Worm (Caenorhabditis elegans) whole organism, L4 larva: ENCODE measurements around the gene dhs-7.

Experiments used
- D1046.2 ChIP-seq: fragments of 200-800 bp; sonication (Bioruptor generic); IDR thresholded peaks from 2 replicates; pipeline ENCODE4 v1.3.6; 2022; ENCODE audit warnings: missing genetic modification characterization, missing compliant biosample characterization
- F10B5.3 ChIP-seq: sonication (generic microtip); optimal IDR thresholded peaks from 2 replicates; lab custom pipeline; 2016; ENCODE audit warnings: mild to moderate bottlenecking, missing genetic modification characterization, missing compliant biosample characterization
- F37D6.2 ChIP-seq: sonication (generic microtip); optimal IDR thresholded peaks from 2 replicates; lab custom pipeline; 2016; ENCODE audit warnings: mild to moderate bottlenecking, missing genetic modification characterization, missing compliant biosample characterization
- F44E2.7 ChIP-seq: fragments of 200-800 bp; sonication (Bioruptor generic); IDR thresholded peaks from 2 replicates; pipeline ENCODE4 v2.1.2; 2022; ENCODE audit warnings: missing genetic modification characterization, missing compliant biosample characterization
- R02D3.7 ChIP-seq: fragments of 150-350 bp; sonication (generic microtip); optimal IDR thresholded peaks from 3 replicates; lab custom pipeline; 2014; ENCODE audit warnings: missing biosample characterization, missing genetic modification characterization
- T26A8.4 ChIP-seq: fragments of 200-800 bp; sonication (Bioruptor generic); IDR thresholded peaks from 2 replicates; pipeline ENCODE4 v1.3.6; 2022; ENCODE audit warnings: missing genetic modification characterization, missing compliant biosample characterization
- Y105C5A.15 ChIP-seq: fragments of 200-800 bp; sonication (Bioruptor generic); IDR thresholded peaks from 2 replicates; pipeline ENCODE4 v1.3.6; 2022; ENCODE audit warnings: missing genetic modification characterization, missing compliant biosample characterization
- Y5F2A.4 ChIP-seq: fragments of 200-800 bp; sonication (Bioruptor generic); optimal IDR thresholded peaks from 2 replicates; lab custom pipeline; 2018; ENCODE audit warnings: mild to moderate bottlenecking, missing genetic modification characterization, missing compliant biosample characterization
- Y75B8A.6 ChIP-seq: fragments of 200-800 bp; sonication (Bioruptor generic); IDR thresholded peaks from 2 replicates; pipeline ENCODE4 v1.3.6; 2022; ENCODE audit warnings: missing genetic modification reagents, missing genetic modification characterization, missing compliant biosample characterization
- aly-2 ChIP-seq: sonication (generic microtip); optimal IDR thresholded peaks from 2 replicates; lab custom pipeline; 2018; ENCODE audit warnings: missing biosample characterization, missing genetic modification characterization
- arid-1 ChIP-seq: fragments of 200-800 bp; sonication (Bioruptor generic); conservative IDR thresholded peaks from 2 replicates; pipeline ENCODE4 v1.3.6; 2022; ENCODE audit warnings: missing genetic modification reagents, missing genetic modification characterization, missing compliant biosample characterization
- attf-4 ChIP-seq: sonication (generic microtip); optimal IDR thresholded peaks from 3 replicates; lab custom pipeline; 2017; ENCODE audit warnings: missing biosample characterization, missing genetic modification characterization
- ceh-28 ChIP-seq: fragments of 150-350 bp; optimal IDR thresholded peaks from 2 replicates; lab custom pipeline; 2014; ENCODE audit warnings: missing biosample characterization, missing genetic modification reagents, missing genetic modification characterization
- ceh-32 ChIP-seq: sonication (generic microtip); optimal IDR thresholded peaks from 2 replicates; lab custom pipeline; 2016; ENCODE audit warnings: mild to moderate bottlenecking, missing genetic modification characterization, missing compliant biosample characterization; ENCODE audit not compliant: poor library complexity
- ceh-82 ChIP-seq: sonication (generic microtip); optimal IDR thresholded peaks from 2 replicates; lab custom pipeline; 2017; ENCODE audit warnings: missing biosample characterization, missing genetic modification characterization
- daf-16 ChIP-seq, 3 experiments: sonication (generic microtip); optimal IDR thresholded peaks; 2 replicates each; lab custom pipeline; 2016 to 2017; ENCODE audit warnings: missing genetic modification characterization in 3 of 3, missing genetic modification reagents in 3 of 3, mild to moderate bottlenecking in 2 of 3, missing compliant biosample characterization in 2 of 3, missing biosample characterization in 1 of 3, moderate library complexity in 1 of 3
- daf-19 ChIP-seq: fragments of 200-800 bp; sonication (Bioruptor generic); conservative IDR thresholded peaks from 2 replicates; pipeline ENCODE4 v1.3.6; 2022; ENCODE audit warnings: missing genetic modification characterization, missing compliant biosample characterization
- daf-8 ChIP-seq: fragments of 200-800 bp; sonication (Bioruptor generic); IDR thresholded peaks from 2 replicates; pipeline ENCODE4 v1.3.6; 2022; ENCODE audit warnings: missing genetic modification characterization, missing compliant biosample characterization
- dmd-8 ChIP-seq: fragments of 200-800 bp; sonication (Bioruptor generic); IDR thresholded peaks from 2 replicates; pipeline ENCODE4 v1.3.6; 2022; ENCODE audit warnings: missing genetic modification characterization, missing compliant biosample characterization
- dmd-9 ChIP-seq: fragments of 200-800 bp; sonication (Bioruptor generic); IDR thresholded peaks from 2 replicates; pipeline ENCODE4 v1.3.6; 2022; ENCODE audit warnings: missing genetic modification reagents, missing genetic modification characterization, missing compliant biosample characterization
- dpl-1 ChIP-seq: fragments of 150-350 bp; optimal IDR thresholded peaks from 2 replicates; lab custom pipeline; 2014; ENCODE audit warnings: missing biosample characterization, missing genetic modification reagents, missing genetic modification characterization
- dve-1 ChIP-seq: sonication (generic microtip); optimal IDR thresholded peaks from 2 replicates; lab custom pipeline; 2017; ENCODE audit warnings: antibody characterized with exemption, mild to moderate bottlenecking, missing genetic modification characterization, missing compliant biosample characterization; ENCODE audit not compliant: insufficient read depth
- egl-27 ChIP-seq: sonication (generic microtip); optimal IDR thresholded peaks from 3 replicates; lab custom pipeline; 2017; ENCODE audit warnings: missing biosample characterization, missing genetic modification reagents, missing genetic modification characterization
- egl-43 ChIP-seq: fragments of 200-800 bp; sonication (Bioruptor generic); IDR thresholded peaks from 2 replicates; pipeline ENCODE4 v1.3.6; 2022; ENCODE audit warnings: missing genetic modification reagents, missing genetic modification characterization, missing compliant biosample characterization
- fos-1 ChIP-seq: fragments of 150-350 bp; optimal IDR thresholded peaks from 2 replicates; lab custom pipeline; 2014; ENCODE audit warnings: missing biosample characterization, missing genetic modification characterization
- gei-8 ChIP-seq: fragments of 200-800 bp; sonication (Bioruptor generic); optimal IDR thresholded peaks from 2 replicates; lab custom pipeline; 2018; ENCODE audit warnings: mild to moderate bottlenecking, missing genetic modification characterization, missing compliant biosample characterization
- hlh-30 ChIP-seq: sonication (generic microtip); optimal IDR thresholded peaks from 2 replicates; lab custom pipeline; 2017; ENCODE audit warnings: antibody characterized with exemption, mild to moderate bottlenecking, missing genetic modification characterization, missing compliant biosample characterization; ENCODE audit not compliant: insufficient read depth
- lin-13 ChIP-seq: fragments of 150-350 bp; optimal IDR thresholded peaks from 2 replicates; lab custom pipeline; 2014; ENCODE audit warnings: missing biosample characterization, missing genetic modification reagents, missing genetic modification characterization
- lin-15B ChIP-seq: fragments of 150-350 bp; sonication (generic microtip); optimal IDR thresholded peaks from 3 replicates; lab custom pipeline; 2014; ENCODE audit warnings: missing biosample characterization, missing genetic modification characterization
- lin-38 ChIP-seq: fragments of 200-800 bp; sonication (Bioruptor generic); IDR thresholded peaks from 2 replicates; pipeline ENCODE4 v1.3.6; 2022; ENCODE audit warnings: missing genetic modification reagents, missing genetic modification characterization, missing compliant biosample characterization
- lir-3 ChIP-seq: sonication (generic microtip); optimal IDR thresholded peaks from 2 replicates; lab custom pipeline; 2016; ENCODE audit warnings: mild to moderate bottlenecking, missing genetic modification characterization, missing compliant biosample characterization
- mxl-2 ChIP-seq: fragments of 200-800 bp; sonication (Bioruptor generic); conservative IDR thresholded peaks from 2 replicates; pipeline ENCODE4 v1.3.6; 2022; ENCODE audit warnings: missing genetic modification reagents, missing genetic modification characterization, missing compliant biosample characterization
- nhr-10 ChIP-seq: fragments of 150-350 bp; optimal IDR thresholded peaks from 2 replicates; lab custom pipeline; 2014; ENCODE audit warnings: missing biosample characterization, missing genetic modification characterization
- nhr-11 ChIP-seq: fragments of 150-350 bp; optimal IDR thresholded peaks from 2 replicates; lab custom pipeline; 2014; ENCODE audit warnings: missing biosample characterization, missing genetic modification characterization
- nhr-111 ChIP-seq: fragments of 200-800 bp; sonication (Bioruptor generic); optimal IDR thresholded peaks from 2 replicates; lab custom pipeline; 2018; ENCODE audit warnings: mild to moderate bottlenecking, missing genetic modification characterization, missing compliant biosample characterization
- nhr-237 ChIP-seq: sonication (generic microtip); optimal IDR thresholded peaks from 2 replicates; lab custom pipeline; 2017; ENCODE audit warnings: missing biosample characterization, missing genetic modification characterization
- nhr-41 ChIP-seq: fragments of 200-800 bp; sonication (Bioruptor generic); IDR thresholded peaks from 2 replicates; pipeline ENCODE4 v1.3.6; 2022; ENCODE audit warnings: missing genetic modification reagents, missing genetic modification characterization, missing compliant biosample characterization
- nhr-6 ChIP-seq: fragments of 150-350 bp; optimal IDR thresholded peaks from 2 replicates; lab custom pipeline; 2014; ENCODE audit warnings: missing biosample characterization, missing genetic modification characterization
- rbr-2 ChIP-seq: sonication (generic microtip); optimal IDR thresholded peaks from 2 replicates; lab custom pipeline; 2016; ENCODE audit warnings: missing genotype, missing genetic modification characterization, missing compliant biosample characterization
- saeg-2 ChIP-seq: fragments of 200-800 bp; sonication (Bioruptor generic); IDR thresholded peaks from 2 replicates; pipeline ENCODE4 v1.3.6; 2022; ENCODE audit warnings: missing genetic modification reagents, missing genetic modification characterization, missing compliant biosample characterization
- sdz-12 ChIP-seq: fragments of 200-800 bp; sonication (Bioruptor generic); optimal IDR thresholded peaks from 2 replicates; lab custom pipeline; 2018; ENCODE audit warnings: mild to moderate bottlenecking, missing genetic modification characterization, missing compliant biosample characterization
- skn-1 ChIP-seq: fragments of 150-350 bp; optimal IDR thresholded peaks from 2 replicates; lab custom pipeline; 2014; ENCODE audit warnings: missing biosample characterization, missing genetic modification characterization
- spr-3 ChIP-seq: fragments of 200-800 bp; sonication (Bioruptor generic); optimal IDR thresholded peaks from 2 replicates; lab custom pipeline; 2018; ENCODE audit warnings: mild to moderate bottlenecking, missing genetic modification characterization, missing compliant biosample characterization
- tra-1 ChIP-seq: fragments of 200-800 bp; sonication (Bioruptor generic); IDR thresholded peaks from 2 replicates; pipeline ENCODE4 v1.3.6; 2022; ENCODE audit warnings: missing genetic modification reagents, missing genetic modification characterization, missing compliant biosample characterization
- unc-130 ChIP-seq: sonication (generic microtip); optimal IDR thresholded peaks from 2 replicates; lab custom pipeline; 2016; ENCODE audit warnings: missing genetic modification reagents, missing genetic modification characterization, missing compliant biosample characterization
- unc-39 ChIP-seq: sonication (generic microtip); optimal IDR thresholded peaks from 2 replicates; lab custom pipeline; 2017; ENCODE audit warnings: missing biosample characterization, missing genetic modification characterization
- unc-62 ChIP-seq, 3 experiments: fragments of 150-350 bp in 1 of 3; sonication (generic microtip); optimal IDR thresholded peaks in 2 of 3; peaks in 1 of 3; 1 replicate in 1 of 3; 2 replicates in 2 of 3; lab custom pipeline; 2014 to 2017; ENCODE audit warnings: missing biosample characterization in 3 of 3, missing genetic modification characterization in 3 of 3, missing genetic modification reagents in 3 of 3, missing genotype in 1 of 3
- zag-1 ChIP-seq: fragments of 150-350 bp; optimal IDR thresholded peaks from 2 replicates; lab custom pipeline; 2014; ENCODE audit warnings: missing biosample characterization, missing genetic modification characterization
- zfp-3 ChIP-seq: fragments of 200-800 bp; sonication (Bioruptor generic); conservative IDR thresholded peaks from 2 replicates; pipeline ENCODE4 v1.3.6; 2022; ENCODE audit warnings: missing genetic modification reagents, missing genetic modification characterization, missing compliant biosample characterization

Gene dhs-7

DNA sequence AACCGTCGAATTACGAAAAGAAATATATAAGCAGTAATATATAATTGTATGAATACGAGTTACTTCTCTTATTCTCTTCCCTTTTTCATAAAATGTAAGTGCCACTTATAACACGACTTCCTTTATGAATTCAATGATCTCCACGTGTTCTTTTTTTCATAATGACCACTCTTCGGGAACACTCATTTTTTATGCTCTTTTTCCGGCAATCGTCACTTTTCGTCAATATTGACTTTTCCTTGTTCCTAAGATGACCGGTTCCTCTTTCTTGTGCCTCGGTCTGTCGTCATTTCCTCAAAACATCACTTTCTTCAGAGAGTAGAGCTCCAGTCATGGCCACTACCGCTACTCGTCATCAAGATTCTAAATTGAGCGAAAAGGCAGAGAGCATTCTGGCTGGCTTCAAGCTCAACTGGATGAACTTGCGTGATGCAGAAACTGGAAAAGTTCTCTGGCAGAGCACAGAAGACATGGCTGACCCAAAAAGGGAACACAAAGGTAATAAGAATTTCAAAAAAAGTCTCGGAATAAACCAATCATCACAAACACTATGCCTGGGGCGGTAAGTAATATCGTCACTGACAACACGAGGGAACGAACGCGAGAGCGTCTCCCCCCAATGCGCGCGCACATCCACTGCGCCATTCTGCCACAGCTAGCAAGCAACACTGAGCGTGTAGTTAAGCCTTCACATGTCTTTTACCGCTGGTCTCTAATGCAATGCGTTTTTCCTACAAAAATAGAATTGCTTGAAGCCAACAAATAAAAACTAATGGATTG lies 24.6 kb downstream of the dhs-7 start, which contains the start of gene pdl-1 (continued):
- TF ChIP-seq mxl-2 (GFP tag; lab: Robert Waterston, UW) (no peak; the same call in 1 of the 2 replicates), dpl-1 (GFP tag; lab: Kevin White, UChicago) (peak; percentile 40), egl-43 (GFP tag; lab: Robert Waterston, UW) (peak; percentile 98), fos-1 (tag; lab: Kevin White, UChicago) (no peak), egl-27 (tag; lab: Kevin White, UChicago) (no peak), arid-1 (GFP tag; lab: Robert Waterston, UW) (peak; percentile 94), spr-3 (GFP tag; lab: Kevin White, UChicago) (peak; percentile 77), F10B5.3 (tag; lab: Kevin White, UChicago) (peak; percentile 69), lir-3 (tag; lab: Kevin White, UChicago) (peak; percentile 94), lin-15B (tag; lab: Kevin White, UChicago) (no peak), daf-16 (GFP tag; optimal IDR thresholded peaks at IDR 0.05; lab: Kevin White, UChicago) (peak; percentile 70 to 93), daf-16 (tag; optimal IDR thresholded peaks at IDR 0.05; lab: Kevin White, UChicago) (peak; percentile 81), daf-8 (GFP tag; lab: Robert Waterston, UW) (peak; percentile 24; the same call in 1 of the 2 replicates), daf-19 (GFP tag; lab: Robert Waterston, UW) (peak; percentile 96), Y75B8A.6 (GFP tag; lab: Robert Waterston, UW) (peak; percentile 86), D1046.2 (GFP tag; lab: Robert Waterston, UW) (peak; percentile 85), F37D6.2 (peak; percentile 68), unc-130 (GFP tag; lab: Kevin White, UChicago) (peak; percentile 57), dmd-9 (GFP tag; lab: Robert Waterston, UW) (peak; percentile 81), saeg-2 (peak; percentile 85), ceh-32 (tag; lab: Kevin White, UChicago) (peak; percentile 51), dmd-8 (GFP tag; lab: Robert Waterston, UW) (peak; percentile 97), ceh-28 (no peak), zfp-3 (GFP tag; lab: Robert Waterston, UW) (peak; percentile 63; the same call in 1 of the 2 replicates), nhr-237 (tag; lab: Kevin White, UChicago) (no peak), T26A8.4 (GFP tag; lab: Robert Waterston, UW) (peak; percentile 93), aly-2 (tag; lab: Kevin White, UChicago) (no peak), nhr-11 (tag; lab: Kevin White, UChicago) (peak; percentile 57), tra-1 (GFP tag; lab: Robert Waterston, UW) (peak; percentile 82), attf-4 (peak; percentile 28), ceh-82 (tag; lab: Kevin White, UChicago) (no peak), nhr-41 (peak; percentile 86), Y5F2A.4 (GFP tag; lab: Kevin White, UChicago) (peak; percentile 94), gei-8 (GFP tag; lab: Kevin White, UChicago) (peak; percentile 91), unc-39 (tag; lab: Kevin White, UChicago) (no peak), F44E2.7 (GFP tag; lab: Robert Waterston, UW) (peak; percentile 94), nhr-6 (tag; lab: Kevin White, UChicago) (peak; percentile 46), rbr-2 (tag; lab: Kevin White, UChicago) (peak; percentile 84), zag-1 (tag; lab: Kevin White, UChicago) (no peak), dve-1 (tag; lab: Kevin White, UChicago) (peak; percentile 61), sdz-12 (peak; percentile 88), R02D3.7 (tag; lab: Kevin White, UChicago) (no peak), nhr-111 (GFP tag; lab: Kevin White, UChicago) (peak; percentile 91), skn-1 (tag; lab: Kevin White, UChicago) (no peak), Y105C5A.15 (0 out of 2 replicates have a peak, but pooled peaks have one; percentile 68), lin-38 (peak; percentile 87), lin-13 (GFP tag; lab: Kevin White, UChicago) (peak; percentile 62), nhr-10 (no peak), unc-62 (GFP tag; optimal IDR thresholded peaks at IDR 0.05 in 1 of 2; lab: Kevin White, UChicago) (peak in 1 of 2 experiments; percentile 89), unc-62 (tag; optimal IDR thresholded peaks at IDR 0.05; lab: Kevin White, UChicago) (peak; percentile 11), hlh-30 (peak; percentile 58)
